Fruit fly (Drosophila melanogaster) whole organism, embryonic: Measurements from ENCODE around the gene CG10508.
A peak's percentile ranks its signal among the peaks of the same experiment; 100 is the strongest.

Experiments used
- B-H2 ChIP-seq: fragments of 200-800 bp; sonication (Bioruptor generic); optimal IDR thresholded peaks from 2 replicates; lab custom pipeline; 2018; ENCODE audit warnings: missing biosample characterization, mild to moderate bottlenecking, missing genetic modification characterization
- Bgb ChIP-seq: fragments of 200-800 bp; sonication (Bioruptor generic); IDR thresholded peaks from 2 replicates; pipeline ENCODE4 v1.3.6; 2022; ENCODE audit warnings: missing biosample characterization, missing genetic modification characterization; ENCODE audit not compliant: partially characterized antibody
- CG10267 ChIP-seq: fragments of 200-800 bp; sonication (Bioruptor generic); optimal IDR thresholded peaks from 2 replicates; lab custom pipeline; 2018; ENCODE audit warnings: missing biosample characterization, mild to moderate bottlenecking, missing genetic modification characterization, moderate library complexity
- CG10959 ChIP-seq: fragments of 200-800 bp; sonication (Bioruptor generic); IDR thresholded peaks from 2 replicates; pipeline ENCODE4 v1.3.6; 2022; ENCODE audit warnings: missing biosample characterization, missing genetic modification characterization
- CG12071 ChIP-seq: fragments of 200-800 bp; sonication (Bioruptor generic); optimal IDR thresholded peaks from 3 replicates; lab custom pipeline; 2018; ENCODE audit warnings: missing biosample characterization, mild to moderate bottlenecking, missing genetic modification characterization
- CG13424 ChIP-seq: fragments of 200-800 bp; sonication (Bioruptor generic); optimal IDR thresholded peaks from 2 replicates; lab custom pipeline; 2019; ENCODE audit warnings: missing biosample characterization, mild to moderate bottlenecking, missing genetic modification characterization, moderate library complexity
- CG14014 ChIP-seq: fragments of 200-800 bp; sonication (Bioruptor generic); IDR thresholded peaks from 2 replicates; pipeline ENCODE4 v1.3.6; 2022; ENCODE audit warnings: missing biosample characterization, missing genetic modification characterization
- CG14710 ChIP-seq: fragments of 200-800 bp; sonication (Bioruptor generic); optimal IDR thresholded peaks from 3 replicates; lab custom pipeline; 2019; ENCODE audit warnings: missing biosample characterization, mild to moderate bottlenecking, missing genetic modification characterization, moderate library complexity
- CG15269 ChIP-seq: fragments of 200-800 bp; sonication (Bioruptor generic); optimal IDR thresholded peaks from 2 replicates; lab custom pipeline; 2018; ENCODE audit warnings: missing biosample characterization, mild to moderate bottlenecking, missing genetic modification characterization, moderate library complexity
- CG17568 ChIP-seq: fragments of 200-800 bp; sonication (Bioruptor generic); optimal IDR thresholded peaks from 2 replicates; lab custom pipeline; 2018; ENCODE audit warnings: missing biosample characterization, mild to moderate bottlenecking, missing genetic modification characterization, moderate library complexity
- CG2120 ChIP-seq: fragments of 200-800 bp; sonication (Bioruptor generic); optimal IDR thresholded peaks from 3 replicates; lab custom pipeline; 2016; ENCODE audit warnings: missing biosample characterization, missing genetic modification characterization
- CG2199 ChIP-seq: fragments of 200-800 bp; sonication (Bioruptor generic); IDR thresholded peaks from 3 replicates; pipeline ENCODE4 v1.3.6; 2022; ENCODE audit warnings: missing biosample characterization, missing genetic modification characterization
- CG2712 ChIP-seq: fragments of 200-800 bp; optimal IDR thresholded peaks from 3 replicates; lab custom pipeline; 2019; ENCODE audit warnings: missing biosample characterization, mild to moderate bottlenecking, missing genetic modification characterization, moderate library complexity
- CG3065 ChIP-seq: fragments of 200-800 bp; sonication (Bioruptor generic); optimal IDR thresholded peaks from 2 replicates; lab custom pipeline; 2016; ENCODE audit warnings: missing biosample characterization, missing genetic modification characterization
- CG31388 ChIP-seq: fragments of 200-800 bp; sonication (Bioruptor generic); optimal IDR thresholded peaks from 2 replicates; lab custom pipeline; 2016; ENCODE audit warnings: missing biosample characterization, missing genetic modification characterization
- CG3163 ChIP-seq: fragments of 200-800 bp; sonication (Bioruptor generic); optimal IDR thresholded peaks from 3 replicates; lab custom pipeline; 2016; ENCODE audit warnings: missing biosample characterization, missing genetic modification characterization
- CG3281 ChIP-seq: fragments of 200-800 bp; sonication (Bioruptor generic); optimal IDR thresholded peaks from 3 replicates; lab custom pipeline; 2017; ENCODE audit warnings: missing biosample characterization, mild to moderate bottlenecking, missing genetic modification characterization
- CG4820 ChIP-seq: fragments of 200-800 bp; sonication (Bioruptor generic); optimal IDR thresholded peaks from 3 replicates; lab custom pipeline; 2016; ENCODE audit warnings: missing biosample characterization, missing genetic modification characterization
- CG6254 ChIP-seq: fragments of 200-800 bp; sonication (Bioruptor generic); optimal IDR thresholded peaks from 3 replicates; lab custom pipeline; 2017; ENCODE audit warnings: mild to moderate bottlenecking, missing biosample characterization, missing genetic modification reagents, missing genetic modification characterization
- CG6683 ChIP-seq: fragments of 200-800 bp; sonication (Bioruptor generic); optimal IDR thresholded peaks from 2 replicates; lab custom pipeline; 2017; ENCODE audit warnings: missing biosample characterization, mild to moderate bottlenecking, missing genetic modification characterization, missing genetic modification reagents
- CG7271 ChIP-seq: fragments of 200-800 bp; sonication (Bioruptor generic); optimal IDR thresholded peaks from 2 replicates; lab custom pipeline; 2018; ENCODE audit warnings: missing biosample characterization, mild to moderate bottlenecking, missing genetic modification characterization, moderate library complexity
- CG7372 ChIP-seq: fragments of 200-800 bp; sonication (Bioruptor generic); IDR thresholded peaks from 2 replicates; pipeline ENCODE4 v1.3.6; 2022; ENCODE audit warnings: missing biosample characterization, missing genetic modification characterization
- CG7987 ChIP-seq: fragments of 200-800 bp; sonication (Bioruptor generic); optimal IDR thresholded peaks from 2 replicates; lab custom pipeline; 2018; ENCODE audit warnings: missing biosample characterization, mild to moderate bottlenecking, missing genetic modification characterization, moderate library complexity
- CG9876 ChIP-seq: fragments of 200-800 bp; sonication (Bioruptor generic); optimal IDR thresholded peaks from 2 replicates; lab custom pipeline; 2016; ENCODE audit warnings: missing biosample characterization, missing genetic modification characterization
- D19B ChIP-seq: fragments of 200-800 bp; sonication (Bioruptor generic); optimal IDR thresholded peaks from 2 replicates; lab custom pipeline; 2017; ENCODE audit warnings: missing biosample characterization, mild to moderate bottlenecking, missing genetic modification characterization
- HmgZ ChIP-seq: fragments of 200-800 bp; sonication (Bioruptor generic); optimal IDR thresholded peaks from 2 replicates; lab custom pipeline; 2018; ENCODE audit warnings: missing biosample characterization, mild to moderate bottlenecking, missing genetic modification characterization
- Hr3 ChIP-seq: fragments of 200-800 bp; sonication (Bioruptor generic); optimal IDR thresholded peaks from 3 replicates; lab custom pipeline; 2016; ENCODE audit warnings: missing biosample characterization, missing genetic modification characterization
- Oli ChIP-seq: fragments of 200-800 bp; sonication (Bioruptor generic); optimal IDR thresholded peaks from 2 replicates; lab custom pipeline; 2018; ENCODE audit warnings: missing biosample characterization, mild to moderate bottlenecking, missing genetic modification characterization, moderate library complexity
- PHDP ChIP-seq: fragments of 200-800 bp; sonication (Bioruptor generic); optimal IDR thresholded peaks from 3 replicates; lab custom pipeline; 2018; ENCODE audit warnings: missing biosample characterization, mild to moderate bottlenecking, missing genetic modification characterization, moderate library complexity
- Spps ChIP-seq: fragments of 200-800 bp; sonication (Bioruptor generic); optimal IDR thresholded peaks from 2 replicates; lab custom pipeline; 2018; ENCODE audit warnings: missing biosample characterization, mild to moderate bottlenecking, missing genetic modification characterization
- YL-1 ChIP-seq: fragments of 200-800 bp; sonication (Bioruptor generic); optimal IDR thresholded peaks from 3 replicates; lab custom pipeline; 2017; ENCODE audit warnings: missing biosample characterization, mild to moderate bottlenecking, missing genetic modification characterization
- amos ChIP-seq: fragments of 200-800 bp; sonication (Bioruptor generic); IDR thresholded peaks from 2 replicates; pipeline ENCODE4 v1.3.6; 2022; ENCODE audit warnings: missing biosample characterization, missing genetic modification characterization; ENCODE audit not compliant: partially characterized antibody
- ap ChIP-seq: fragments of 200-800 bp; sonication (Bioruptor generic); IDR thresholded peaks from 2 replicates; pipeline ENCODE4 v1.3.6; 2022; ENCODE audit warnings: missing biosample characterization, missing genetic modification characterization
- bab2 ChIP-seq: fragments of 200-800 bp; sonication (Bioruptor generic); optimal IDR thresholded peaks from 2 replicates; lab custom pipeline; 2016; ENCODE audit warnings: missing biosample characterization, missing genetic modification characterization
- bigmax ChIP-seq: fragments of 200-800 bp; sonication (Bioruptor generic); optimal IDR thresholded peaks from 2 replicates; lab custom pipeline; 2018; ENCODE audit warnings: missing biosample characterization, mild to moderate bottlenecking, missing genetic modification characterization
- bowl ChIP-seq: fragments of 200-800 bp; sonication (Bioruptor generic); IDR thresholded peaks from 2 replicates; pipeline ENCODE4 v1.3.6; 2022; ENCODE audit warnings: missing biosample characterization, missing genetic modification characterization
- ci ChIP-seq: fragments of 200-800 bp; sonication (Bioruptor generic); IDR thresholded peaks from 3 replicates; pipeline ENCODE4 v1.3.6; 2022; ENCODE audit warnings: missing biosample characterization, missing genetic modification characterization
- crc ChIP-seq: fragments of 200-800 bp; sonication (Bioruptor generic); optimal IDR thresholded peaks from 2 replicates; lab custom pipeline; 2016; ENCODE audit warnings: missing biosample characterization, missing genetic modification characterization
- croc ChIP-seq: fragments of 200-800 bp; sonication (Bioruptor generic); conservative IDR thresholded peaks from 3 replicates; pipeline ENCODE4 v1.3.6; 2022; ENCODE audit warnings: missing biosample characterization, missing genetic modification characterization
- fd64A ChIP-seq: fragments of 200-800 bp; sonication (Bioruptor generic); optimal IDR thresholded peaks from 3 replicates; lab custom pipeline; 2018; ENCODE audit warnings: missing biosample characterization, mild to moderate bottlenecking, missing genetic modification characterization
- gfzf ChIP-seq: fragments of 200-800 bp; sonication (Bioruptor generic); optimal IDR thresholded peaks from 2 replicates; lab custom pipeline; 2016; ENCODE audit warnings: missing biosample characterization, mild to moderate bottlenecking, missing genetic modification characterization, moderate library complexity
- hth ChIP-seq: fragments of >200 bp; optimal IDR thresholded peaks from 2 replicates; lab custom pipeline; 2017; ENCODE audit warnings: inconsistent platforms
- ind ChIP-seq: fragments of 200-800 bp; sonication (Bioruptor generic); optimal IDR thresholded peaks from 3 replicates; lab custom pipeline; 2016; ENCODE audit warnings: missing biosample characterization, missing genetic modification characterization
- insv ChIP-seq, 2 experiments: fragments of 200-800 bp; sonication (Bioruptor generic); optimal IDR thresholded peaks; 3 replicates each; lab custom pipeline; 2016 to 2018; ENCODE audit warnings: missing biosample characterization in 2 of 2, missing genetic modification characterization in 2 of 2
- knrl ChIP-seq: fragments of 200-800 bp; sonication (Bioruptor generic); IDR thresholded peaks from 3 replicates; pipeline ENCODE4 v1.3.6; 2022; ENCODE audit warnings: missing biosample characterization, missing genetic modification characterization; ENCODE audit not compliant: partially characterized antibody
- run ChIP-seq: fragments of 200-800 bp; sonication (Bioruptor generic); optimal IDR thresholded peaks from 3 replicates; lab custom pipeline; 2018; ENCODE audit warnings: missing biosample characterization, mild to moderate bottlenecking, missing genetic modification characterization
- sd ChIP-seq: fragments of 200-800 bp; sonication (Bioruptor generic); optimal IDR thresholded peaks from 3 replicates; lab custom pipeline; 2018; ENCODE audit warnings: missing biosample characterization, mild to moderate bottlenecking, missing genetic modification characterization, moderate library complexity
- stwl ChIP-seq: fragments of 200-800 bp; sonication (Bioruptor generic); optimal IDR thresholded peaks from 3 replicates; lab custom pipeline; 2018; ENCODE audit warnings: missing biosample characterization, mild to moderate bottlenecking, missing genetic modification characterization, moderate library complexity
- toy ChIP-seq: fragments of 200-800 bp; sonication (Bioruptor generic); IDR thresholded peaks from 2 replicates; pipeline ENCODE4 v1.3.6; 2022; ENCODE audit warnings: missing biosample characterization, missing genetic modification characterization

The CG10508 gene

dm6 chr3L:21172527-21173253, 37.3 kb upstream of the CG10508 start, which contains the start of the genes chb and AsnS (continued):
- TF ChIP-seq bab2 (GFP tag; lab: Kevin White, UChicago): peak; percentile 66
- TF ChIP-seq croc: peak; percentile 74
- peak; percentile 85 for TF ChIP-seq ap (GFP tag; lab: Robert Waterston, UW)
- TF ChIP-seq amos (GFP tag; lab: Robert Waterston, UW): no peak
- peak; percentile 96 for TF ChIP-seq PHDP
- TF ChIP-seq ci: peak; percentile 91
- TF ChIP-seq CG6254 (GFP tag; lab: Kevin White, UChicago): peak; percentile 12
- TF ChIP-seq CG2199: peak; percentile 89; the same call in 2 of the 3 replicates
- peak; percentile 90 for TF ChIP-seq run (tag; lab: Kevin White, UChicago)
- no peak for TF ChIP-seq bigmax (GFP tag; lab: Kevin White, UChicago)
- TF ChIP-seq D19B (GFP tag; lab: Kevin White, UChicago): peak; percentile 68
- peak; percentile 84 for TF ChIP-seq CG17568 (GFP tag; lab: Kevin White, UChicago)
- TF ChIP-seq ind (GFP tag; lab: Kevin White, UChicago): peak; percentile 86
- peak; percentile 58; the same call in 1 of the 2 replicates for TF ChIP-seq toy (GFP tag; lab: Robert Waterston, UW)
- TF ChIP-seq CG15269 (tag; lab: Kevin White, UChicago): peak; percentile 96
- peak; percentile 75 for TF ChIP-seq CG6683 (GFP tag; lab: Kevin White, UChicago)
- TF ChIP-seq stwl: no peak
- TF ChIP-seq YL-1 (GFP tag; lab: Kevin White, UChicago): no peak
- TF ChIP-seq fd64A: peak; percentile 7
- TF ChIP-seq CG14710 (tag; lab: Kevin White, UChicago): peak; percentile 70
- peak; percentile 89 for TF ChIP-seq CG3281 (GFP tag; lab: Kevin White, UChicago)
- peak; percentile 95 for TF ChIP-seq CG2712 (tag; lab: Kevin White, UChicago)
- TF ChIP-seq CG12071 (GFP tag; lab: Kevin White, UChicago): peak; percentile 83
- peak; percentile 94 for TF ChIP-seq crc (GFP tag; lab: Kevin White, UChicago)
- peak; percentile 74 for TF ChIP-seq CG7987 (GFP tag; lab: Kevin White, UChicago)
- TF ChIP-seq CG13424 (tag; lab: Kevin White, UChicago): peak; percentile 92
- TF ChIP-seq HmgZ (tag; lab: Kevin White, UChicago): peak; percentile 93
- TF ChIP-seq CG14014 (GFP tag; lab: Robert Waterston, UW): peak; percentile 93
- TF ChIP-seq CG10267: peak; percentile 83
- no peak for TF ChIP-seq B-H2 (GFP tag; lab: Kevin White, UChicago)
- TF ChIP-seq CG10959 (GFP tag; lab: Robert Waterston, UW): peak; percentile 56
- peak; percentile 94 for TF ChIP-seq Oli (tag; lab: Kevin White, UChicago)
- TF ChIP-seq insv (GFP tag; optimal IDR thresholded peaks at IDR 0.05; lab: Kevin White, UChicago): no peak
- peak; percentile 85 for TF ChIP-seq bowl (GFP tag; lab: Robert Waterston, UW)
- no peak for TF ChIP-seq hth (lab: Kevin White, UChicago)
- peak; percentile 20 for TF ChIP-seq CG9876
- peak; percentile 66 for TF ChIP-seq Spps (tag; lab: Kevin White, UChicago)
- peak; percentile 91 for TF ChIP-seq CG7372 (GFP tag; lab: Robert Waterston, UW)
- no peak for TF ChIP-seq knrl
- peak; percentile 93 for TF ChIP-seq CG2120 (GFP tag; lab: Kevin White, UChicago)
- peak; percentile 76 for TF ChIP-seq sd (tag; lab: Kevin White, UChicago)
- peak; percentile 84 for TF ChIP-seq Hr3 (GFP tag; lab: Kevin White, UChicago)
- TF ChIP-seq CG3065: no peak
- TF ChIP-seq CG31388 (GFP tag; lab: Kevin White, UChicago): peak; percentile 48
- TF ChIP-seq CG4820 (GFP tag; lab: Kevin White, UChicago): peak; percentile 85
- peak; percentile 70 for TF ChIP-seq CG7271 (tag; lab: Kevin White, UChicago)
- TF ChIP-seq Bgb: no peak
- TF ChIP-seq CG3163: no peak
- no peak for TF ChIP-seq gfzf (GFP tag; lab: Kevin White, UChicago)
